Worm (Caenorhabditis elegans) whole organism, young adult: ENCODE measurements around the gene F58D12.3.

Source experiments
- C17E4.6 ChIP-seq: fragments of 200-800 bp; sonication (Bioruptor generic); IDR thresholded peaks from 2 replicates; pipeline ENCODE4 v1.3.6; 2022; ENCODE audit warnings: missing genetic modification reagents, missing genetic modification characterization, missing compliant biosample characterization
- F10E7.11 ChIP-seq: sonication (generic microtip); optimal IDR thresholded peaks from 2 replicates; lab custom pipeline; 2017; ENCODE audit warnings: mild to moderate bottlenecking, missing genetic modification characterization, moderate library complexity, missing compliant biosample characterization
- F23B12.7 ChIP-seq: sonication (generic microtip); optimal IDR thresholded peaks from 2 replicates; lab custom pipeline; 2017; ENCODE audit warnings: missing genetic modification characterization, mild to moderate bottlenecking, missing compliant biosample characterization, antibody characterized with exemption, moderate library complexity; ENCODE audit not compliant: insufficient read depth
- F39B2.1 ChIP-seq: fragments of 200-800 bp; sonication (Bioruptor generic); IDR thresholded peaks from 2 replicates; pipeline ENCODE4 v1.3.6; 2022; ENCODE audit warnings: missing genetic modification reagents, missing genetic modification characterization, missing compliant biosample characterization
- T26A5.8 ChIP-seq: sonication (generic microtip); optimal IDR thresholded peaks from 2 replicates; lab custom pipeline; 2016; ENCODE audit warnings: missing genetic modification characterization, missing compliant biosample characterization
- akir-1 ChIP-seq: fragments of 200-800 bp; sonication (Bioruptor generic); optimal IDR thresholded peaks from 2 replicates; lab custom pipeline; 2018; ENCODE audit warnings: mild to moderate bottlenecking, missing genetic modification characterization, moderate library complexity, missing compliant biosample characterization
- aptf-2 ChIP-seq: fragments of 200-800 bp; sonication (Bioruptor generic); conservative IDR thresholded peaks from 2 replicates; pipeline ENCODE4 v1.3.6; 2022; ENCODE audit warnings: missing genetic modification reagents, missing genetic modification characterization, missing compliant biosample characterization
- atf-7 ChIP-seq: sonication (generic microtip); optimal IDR thresholded peaks from 2 replicates; lab custom pipeline; 2017; ENCODE audit warnings: mild to moderate bottlenecking, missing genetic modification characterization, missing compliant biosample characterization
- ceh-40 ChIP-seq: fragments of 200-800 bp; sonication (Bioruptor generic); IDR thresholded peaks from 2 replicates; pipeline ENCODE4 v1.3.6; 2022; ENCODE audit warnings: missing genetic modification characterization, missing compliant biosample characterization
- ceh-79 ChIP-seq: sonication (generic microtip); optimal IDR thresholded peaks from 2 replicates; lab custom pipeline; 2017; ENCODE audit warnings: mild to moderate bottlenecking, missing genetic modification characterization, missing compliant biosample characterization
- die-1 ChIP-seq: sonication (generic microtip); optimal IDR thresholded peaks from 2 replicates; lab custom pipeline; 2016; ENCODE audit warnings: missing genotype, mild to moderate bottlenecking, missing genetic modification characterization, missing compliant biosample characterization
- ekl-4 ChIP-seq: fragments of 200-800 bp; sonication (Bioruptor generic); IDR thresholded peaks from 2 replicates; pipeline ENCODE4 v1.3.6; 2022; ENCODE audit warnings: missing genetic modification reagents, missing genetic modification characterization, missing compliant biosample characterization
- hmg-20 ChIP-seq: fragments of 200-800 bp; sonication (Bioruptor generic); IDR thresholded peaks from 2 replicates; pipeline ENCODE4 v1.3.6; 2022; ENCODE audit warnings: missing genetic modification reagents, missing genetic modification characterization, missing compliant biosample characterization
- hrde-1 ChIP-seq: sonication (generic microtip); optimal IDR thresholded peaks from 2 replicates; lab custom pipeline; 2016; ENCODE audit warnings: missing genetic modification characterization, mild to moderate bottlenecking, missing compliant biosample characterization, moderate library complexity, missing genotype, missing genetic modification reagents, borderline replicate concordance
- let-526 ChIP-seq: fragments of 200-800 bp; sonication (Bioruptor generic); IDR thresholded peaks from 2 replicates; pipeline ENCODE4 v1.3.6; 2022; ENCODE audit warnings: missing genetic modification reagents, missing genetic modification characterization, missing compliant biosample characterization
- lin-26 ChIP-seq: fragments of 200-800 bp; sonication (Bioruptor generic); IDR thresholded peaks from 2 replicates; pipeline ENCODE4 v1.3.6; 2022; ENCODE audit warnings: missing genetic modification reagents, missing genetic modification characterization, missing compliant biosample characterization
- madf-3 ChIP-seq: fragments of 200-800 bp; sonication (Bioruptor generic); IDR thresholded peaks from 2 replicates; pipeline ENCODE4 v1.3.6; 2022; ENCODE audit warnings: missing genetic modification reagents, missing genetic modification characterization, missing compliant biosample characterization
- mel-28 ChIP-seq: sonication (generic microtip); optimal IDR thresholded peaks from 2 replicates; lab custom pipeline; 2016; ENCODE audit warnings: borderline replicate concordance, mild to moderate bottlenecking, missing genetic modification characterization, missing compliant biosample characterization
- mxl-1 ChIP-seq: sonication (generic microtip); optimal IDR thresholded peaks from 2 replicates; lab custom pipeline; 2016; ENCODE audit warnings: missing genetic modification characterization, missing compliant biosample characterization
- nfya-1 ChIP-seq: sonication (generic microtip); optimal IDR thresholded peaks from 2 replicates; lab custom pipeline; 2017; ENCODE audit warnings: antibody characterized with exemption, missing compliant biosample characterization, missing genetic modification characterization, borderline replicate concordance; ENCODE audit not compliant: insufficient read depth
- nfyb-1 ChIP-seq: fragments of 200-800 bp; sonication (Bioruptor generic); IDR thresholded peaks from 2 replicates; pipeline ENCODE4 v1.3.6; 2022; ENCODE audit warnings: missing genetic modification reagents, missing genetic modification characterization, missing compliant biosample characterization
- nhr-80 ChIP-seq: sonication (generic microtip); optimal IDR thresholded peaks from 2 replicates; lab custom pipeline; 2016; ENCODE audit warnings: missing genetic modification characterization, missing compliant biosample characterization
- pha-4 ChIP-seq: fragments of 150-350 bp; sonication (generic microtip); optimal IDR thresholded peaks from 2 replicates; lab custom pipeline; 2014; ENCODE audit warnings: missing biosample characterization, missing genetic modification reagents, missing genetic modification characterization
- rec-8 ChIP-seq, 2 experiments: sonication (generic microtip); optimal IDR thresholded peaks; 2 replicates each; lab custom pipeline; 2016; ENCODE audit warnings: mild to moderate bottlenecking in 2 of 2, missing genetic modification characterization in 2 of 2, missing genetic modification reagents in 2 of 2, missing genotype in 2 of 2, missing biosample characterization in 1 of 2, missing compliant biosample characterization in 1 of 2, moderate library complexity in 1 of 2
- snpc-3.4 ChIP-seq: sonication (generic microtip); optimal IDR thresholded peaks from 2 replicates; lab custom pipeline; 2017; ENCODE audit warnings: missing genetic modification characterization, mild to moderate bottlenecking, missing compliant biosample characterization, antibody characterized with exemption, moderate library complexity, missing genotype, missing genetic modification reagents
- snpc-4 ChIP-seq, 5 experiments: fragments of 150-350 bp in 1 of 5; sonication (generic microtip) in 4 of 5; optimal IDR thresholded peaks; 2 replicates each; lab custom pipeline; 2014 to 2018; ENCODE audit warnings: missing genetic modification characterization in 5 of 5, missing biosample characterization in 3 of 5, antibody characterized with exemption in 2 of 5, mild to moderate bottlenecking in 2 of 5, missing compliant biosample characterization in 2 of 5, missing genotype in 2 of 5, moderate library complexity in 2 of 5, missing genetic modification reagents in 1 of 5
- xnd-1 ChIP-seq: sonication (generic microtip); optimal IDR thresholded peaks from 2 replicates; lab custom pipeline; 2016; ENCODE audit warnings: missing genotype, missing genetic modification reagents, missing genetic modification characterization, missing compliant biosample characterization
- zim-3 ChIP-seq: sonication (generic microtip); optimal IDR thresholded peaks from 2 replicates; lab custom pipeline; 2017; ENCODE audit warnings: mild to moderate bottlenecking, missing genetic modification characterization, moderate library complexity, missing compliant biosample characterization
- ztf-22 ChIP-seq: fragments of 200-800 bp; sonication (Bioruptor generic); optimal IDR thresholded peaks from 2 replicates; lab custom pipeline; 2018; ENCODE audit warnings: mild to moderate bottlenecking, missing genetic modification characterization, moderate library complexity, missing compliant biosample characterization

Gene F58D12.3

DNA sequence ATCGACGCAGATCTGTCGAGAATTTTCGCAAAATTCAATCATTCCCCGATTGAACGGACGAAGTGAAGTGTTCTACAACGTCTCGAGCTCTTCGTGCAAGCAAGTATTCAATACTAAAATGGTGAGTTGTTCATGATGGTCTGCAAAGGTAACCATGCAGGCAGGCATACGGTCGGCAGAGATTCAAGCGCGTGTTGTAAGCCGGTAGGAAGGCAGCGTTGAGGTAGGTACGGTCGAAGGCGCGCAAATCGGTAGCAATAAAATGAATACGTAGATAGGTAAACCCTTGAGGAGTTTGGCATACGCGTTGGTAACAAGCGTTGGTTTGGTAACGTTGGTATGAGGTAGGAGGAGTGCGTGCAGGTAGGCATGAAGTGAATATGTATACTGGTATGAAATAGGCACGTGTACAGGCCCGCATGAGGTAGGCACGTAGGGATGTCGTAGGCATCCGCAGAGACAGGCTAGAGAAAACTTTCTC, 10.2 kb downstream of the F58D12.3 start, which contains the start of gene D1086.17:
Gene D1086.17 (plus strand): TSS at position 51 of the 481 bp plus-strand sequence.
- no peak for TF ChIP-seq ekl-4
- TF ChIP-seq nfya-1 (tag; lab: Kevin White, UChicago): no peak
- TF ChIP-seq, all 124 proteins: peak for 0

DNA sequence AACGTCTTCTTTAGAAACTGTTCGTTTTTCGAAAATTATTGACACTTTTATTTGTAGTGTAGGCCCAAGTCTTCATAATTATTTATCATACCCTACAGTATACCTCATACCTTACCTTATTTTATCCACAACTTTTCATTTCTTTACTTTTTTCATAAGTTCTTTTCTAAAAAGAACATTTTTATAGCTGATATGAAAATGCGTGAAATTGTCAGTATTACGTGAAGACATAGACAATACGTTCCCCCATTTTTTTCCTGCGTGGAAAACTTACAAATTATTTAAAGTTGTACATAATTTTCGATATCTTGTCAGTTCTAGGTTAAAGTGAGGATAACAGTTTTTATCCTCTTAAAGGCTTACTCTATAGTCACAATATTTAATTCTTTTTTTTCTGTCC, 12.3 kb downstream of the F58D12.3 start:
- TF ChIP-seq xnd-1 (tag; lab: Kevin White, UChicago) (no peak), C17E4.6 (GFP tag; lab: Robert Waterston, UW) (no peak), ceh-40 (no peak), mel-28 (tag; lab: Kevin White, UChicago) (no peak), F10E7.11 (tag; lab: Kevin White, UChicago) (no peak), snpc-4 (GFP tag; optimal IDR thresholded peaks at IDR 0.05; lab: Kevin White, UChicago) (no peak), snpc-4 (tag; optimal IDR thresholded peaks at IDR 0.05; lab: Kevin White, UChicago) (no peak), pha-4 (no peak), akir-1 (no peak), hrde-1 (tag; lab: Kevin White, UChicago) (no peak), mxl-1 (tag; lab: Kevin White, UChicago) (no peak)
- TF ChIP-seq, all 124 proteins: peak for 0

DNA sequence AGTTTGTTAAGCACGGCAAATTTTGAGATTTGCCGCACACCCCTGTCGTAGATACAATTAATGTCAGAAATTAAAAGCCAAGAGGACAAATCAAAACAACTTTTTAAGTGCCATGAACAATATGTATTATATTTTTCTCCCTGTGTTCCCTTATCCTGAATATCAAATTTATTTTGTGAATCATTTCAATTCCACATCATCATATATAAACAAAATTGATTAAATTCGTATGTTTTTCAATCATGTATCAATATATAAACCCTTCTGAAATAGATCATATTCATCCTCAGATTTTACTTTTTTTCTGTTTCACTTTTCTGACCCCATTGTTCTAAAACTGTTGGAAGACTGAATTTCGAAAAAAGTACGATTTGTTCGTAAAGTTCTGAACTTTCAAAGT, 16.5 kb downstream of the F58D12.3 start, which contains the start of gene D1086.11:
Gene D1086.11 (plus strand): TSS at position 301 of the 400 bp plus-strand sequence.
- no peak for TF ChIP-seq madf-3 (GFP tag; lab: Robert Waterston, UW)

DNA sequence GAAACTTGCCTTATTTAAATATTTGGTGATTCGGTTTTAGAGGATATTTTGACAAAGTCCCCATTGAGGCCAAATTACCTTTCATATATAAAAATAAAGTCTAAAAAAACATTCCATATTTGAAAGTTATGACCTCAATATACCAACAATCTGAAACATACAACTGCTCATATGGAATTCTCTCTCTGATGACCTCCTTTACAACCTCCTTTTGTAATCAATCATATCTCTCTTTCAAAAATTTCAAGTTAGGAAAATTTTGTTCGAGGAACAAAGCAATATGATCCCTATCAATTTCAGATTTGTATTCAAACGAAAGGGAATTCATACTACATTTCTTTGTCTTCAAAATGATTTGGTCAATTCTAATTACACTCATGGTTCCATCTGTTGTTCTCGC, 21.9 kb downstream of the F58D12.3 start, which contains the start of gene D1086.6:
Gene D1086.6 (plus strand): TSS at position 301 of the 400 bp plus-strand sequence.
- TF ChIP-seq mel-28 (tag; lab: Kevin White, UChicago) (no peak), F39B2.1 (no peak), akir-1 (no peak), T26A5.8 (tag; lab: Kevin White, UChicago) (no peak), ztf-22 (GFP tag; lab: Kevin White, UChicago) (no peak), madf-3 (GFP tag; lab: Robert Waterston, UW) (no peak), zim-3 (tag; lab: Kevin White, UChicago) (no peak), die-1 (tag; lab: Kevin White, UChicago) (no peak)
- TF ChIP-seq, all 124 proteins: peak for 0

DNA sequence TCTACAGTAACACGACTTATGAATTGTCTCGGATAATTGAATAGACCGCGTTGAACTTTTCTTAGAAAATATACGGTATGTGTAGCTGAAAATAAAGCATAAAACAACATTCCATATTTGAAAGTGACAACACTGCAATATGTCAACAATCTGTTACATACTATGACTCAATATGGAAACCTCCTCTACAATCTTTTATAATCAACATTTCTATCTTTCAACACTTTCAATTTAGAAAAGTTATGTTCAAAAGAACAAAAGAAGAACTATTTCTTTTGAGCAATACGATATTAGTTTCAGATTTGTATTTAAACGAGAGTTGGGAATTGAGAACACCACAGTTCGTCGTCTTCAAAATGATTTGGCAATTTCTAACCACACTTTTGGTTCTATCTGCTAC, 24.8 kb downstream of the F58D12.3 start, which contains the start of gene D1086.10:
Gene D1086.10 (plus strand): TSS at position 301 of the 400 bp plus-strand sequence.
- TF ChIP-seq aptf-2 (GFP tag; lab: Robert Waterston, UW): no peak
- TF ChIP-seq, all 124 proteins: peak for 0

DNA sequence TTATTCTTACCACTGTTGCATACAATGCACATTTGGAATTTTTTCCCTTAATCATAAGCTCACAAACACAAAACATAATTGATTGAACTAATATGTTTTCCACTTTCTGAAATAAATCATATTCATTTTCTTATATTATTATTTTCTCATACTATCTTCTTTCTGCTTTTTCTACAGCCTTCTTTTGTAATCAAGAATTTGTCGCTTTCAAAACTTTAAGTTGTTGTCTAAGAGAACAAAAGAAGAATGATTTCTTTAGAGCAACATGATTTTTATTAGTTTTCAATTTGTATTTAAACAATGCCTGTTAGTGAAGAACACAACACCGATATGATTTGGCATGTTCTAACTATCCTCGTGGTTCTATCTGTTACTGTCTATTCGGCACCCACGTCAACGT, 26.3 kb downstream of the F58D12.3 start, which contains the start of gene D1086.7:
Gene D1086.7 (plus strand): TSS at position 301 of the 400 bp plus-strand sequence.
- TF ChIP-seq atf-7 (tag; lab: Kevin White, UChicago): no peak
- TF ChIP-seq ceh-79 (tag; lab: Kevin White, UChicago): no peak
- TF ChIP-seq nfyb-1 (GFP tag; lab: Robert Waterston, UW): no peak
- no peak for TF ChIP-seq zim-3 (tag; lab: Kevin White, UChicago)
- no peak for TF ChIP-seq nhr-80 (tag; lab: Kevin White, UChicago)
- no peak for TF ChIP-seq rec-8 (tag; optimal IDR thresholded peaks at IDR 0.05; lab: Kevin White, UChicago)
- TF ChIP-seq mxl-1 (tag; lab: Kevin White, UChicago): no peak
- TF ChIP-seq lin-26 (GFP tag; lab: Robert Waterston, UW): no peak
- no peak for TF ChIP-seq hmg-20 (GFP tag; lab: Robert Waterston, UW)
- no peak for TF ChIP-seq snpc-3.4
- TF ChIP-seq F23B12.7 (tag; lab: Kevin White, UChicago): no peak
- no peak for TF ChIP-seq let-526 (GFP tag; lab: Robert Waterston, UW)
